Fruit fly (Drosophila melanogaster) whole organism, adult: ENCODE measurements around the gene CG14989.

Experiments used
- CG11617 ChIP-seq: fragments of 200-800 bp; sonication (Bioruptor generic); optimal IDR thresholded peaks from 2 replicates; lab custom pipeline; 2017; ENCODE audit warnings: mild to moderate bottlenecking, missing biosample characterization, missing genetic modification reagents, missing genetic modification characterization
- CG12768 ChIP-seq: fragments of 200-800 bp; sonication (Bioruptor generic); optimal IDR thresholded peaks from 2 replicates; lab custom pipeline; 2017; ENCODE audit warnings: missing biosample characterization, missing genetic modification characterization, mild to moderate bottlenecking, moderate library complexity, missing genetic modification reagents
- CG14711 ChIP-seq: fragments of 200-800 bp; sonication (Bioruptor generic); optimal IDR thresholded peaks from 2 replicates; lab custom pipeline; 2018; ENCODE audit warnings: missing biosample characterization, mild to moderate bottlenecking, missing genetic modification characterization, moderate library complexity
- CG1620 ChIP-seq: fragments of 200-800 bp; sonication (Bioruptor generic); optimal IDR thresholded peaks from 2 replicates; lab custom pipeline; 2016; ENCODE audit warnings: missing biosample characterization, missing genetic modification characterization
- CG33017 ChIP-seq: fragments of 200-800 bp; sonication (Bioruptor generic); optimal IDR thresholded peaks from 2 replicates; lab custom pipeline; 2018; ENCODE audit warnings: missing biosample characterization, mild to moderate bottlenecking, missing genetic modification characterization, moderate library complexity
- CG5204 ChIP-seq: fragments of 200-800 bp; sonication (Bioruptor generic); optimal IDR thresholded peaks from 2 replicates; lab custom pipeline; 2016; ENCODE audit warnings: missing biosample characterization, missing genetic modification characterization
- CG7045 ChIP-seq: fragments of 200-800 bp; sonication (Bioruptor generic); optimal IDR thresholded peaks from 2 replicates; lab custom pipeline; 2017; ENCODE audit warnings: missing biosample characterization, mild to moderate bottlenecking, missing genetic modification characterization
- CG7101 ChIP-seq: fragments of 200-800 bp; sonication (Bioruptor generic); optimal IDR thresholded peaks from 2 replicates; lab custom pipeline; 2018; ENCODE audit warnings: missing biosample characterization, mild to moderate bottlenecking, missing genetic modification characterization, moderate library complexity
- Clk ChIP-seq: fragments of 200-800 bp; sonication (Bioruptor generic); optimal IDR thresholded peaks from 2 replicates; lab custom pipeline; 2017; ENCODE audit warnings: missing biosample characterization, missing genetic modification characterization
- Crg-1 ChIP-seq: fragments of 200-800 bp; sonication (Bioruptor generic); optimal IDR thresholded peaks from 2 replicates; lab custom pipeline; 2016; ENCODE audit warnings: missing biosample characterization, missing genetic modification characterization
- Hr96 ChIP-seq: fragments of 200-800 bp; sonication (Bioruptor generic); optimal IDR thresholded peaks from 2 replicates; lab custom pipeline; 2016; ENCODE audit warnings: missing biosample characterization, missing genetic modification characterization
- Mnt ChIP-seq: fragments of 200-800 bp; sonication (Bioruptor generic); optimal IDR thresholded peaks from 2 replicates; lab custom pipeline; 2016; ENCODE audit warnings: missing biosample characterization, mild to moderate bottlenecking, missing genetic modification characterization
- bab1 ChIP-seq: fragments of 200-800 bp; sonication (Bioruptor generic); optimal IDR thresholded peaks from 3 replicates; lab custom pipeline; 2019; ENCODE audit warnings: missing biosample characterization, mild to moderate bottlenecking, missing genetic modification characterization, moderate library complexity
- cic ChIP-seq: fragments of 200-800 bp; sonication (Bioruptor generic); optimal IDR thresholded peaks from 2 replicates; lab custom pipeline; 2017; ENCODE audit warnings: missing biosample characterization, mild to moderate bottlenecking, missing genetic modification characterization, moderate library complexity
- cnc ChIP-seq, 2 experiments: fragments of >200 bp; optimal IDR thresholded peaks; 2 replicates each; lab custom pipeline; 2017
- kay ChIP-seq: fragments of 200-800 bp; sonication (Bioruptor generic); peaks from one replicate; lab custom pipeline; 2016; ENCODE audit warnings: missing biosample characterization, missing genetic modification characterization, borderline replicate concordance
- ovo ChIP-seq: fragments of 200-800 bp; sonication (Bioruptor generic); optimal IDR thresholded peaks from 2 replicates; lab custom pipeline; 2016; ENCODE audit warnings: missing biosample characterization, missing genetic modification characterization
- pad ChIP-seq: fragments of 200-800 bp; sonication (Bioruptor generic); optimal IDR thresholded peaks from 3 replicates; lab custom pipeline; 2017; ENCODE audit warnings: missing biosample characterization, missing genetic modification characterization, mild to moderate bottlenecking, moderate library complexity, missing genetic modification reagents
- tj ChIP-seq: fragments of 200-800 bp; sonication (Bioruptor generic); optimal IDR thresholded peaks from 3 replicates; lab custom pipeline; 2017; ENCODE audit warnings: missing biosample characterization, mild to moderate bottlenecking, missing genetic modification characterization, moderate library complexity
- toe ChIP-seq: fragments of 200-800 bp; sonication (Bioruptor generic); optimal IDR thresholded peaks from 2 replicates; lab custom pipeline; 2016; ENCODE audit warnings: missing biosample characterization, missing genetic modification characterization

The CG14989 gene

dm6 chr3L:4120358-4121349, 33.3 kb downstream of the CG14989 start:
- TF ChIP-seq tj (GFP tag; lab: Kevin White, UChicago) (peak; percentile 98), kay (GFP tag; lab: Kevin White, UChicago) (peak; percentile 88), CG12768 (peak; percentile 40), cnc (optimal IDR thresholded peaks at IDR 0.05; lab: Kevin White, UChicago) (no peak), pad (GFP tag; lab: Kevin White, UChicago) (no peak), bab1 (GFP tag; lab: Kevin White, UChicago) (peak; percentile 54), cic (GFP tag; lab: Kevin White, UChicago) (peak; percentile 22)

- TF ChIP-seq kay (GFP tag; lab: Kevin White, UChicago) (peak; percentile 65), CG14711 (tag; lab: Kevin White, UChicago) (no peak), Hr96 (GFP tag; lab: Kevin White, UChicago) (no peak)
Observed at dm6 chr3L:4121589-4121988, 34.2 kb downstream of the CG14989 start.

- TF ChIP-seq Clk (GFP tag; lab: Kevin White, UChicago): peak; percentile 1
- TF ChIP-seq CG33017 (tag; lab: Kevin White, UChicago): peak; percentile 78
- peak; percentile 96 for TF ChIP-seq kay (GFP tag; lab: Kevin White, UChicago)
- TF ChIP-seq pad (GFP tag; lab: Kevin White, UChicago): peak; percentile 59
- TF ChIP-seq cic (GFP tag; lab: Kevin White, UChicago): peak; percentile 90
- peak; percentile 83 for TF ChIP-seq CG7101 (tag; lab: Kevin White, UChicago)
- TF ChIP-seq CG7045 (GFP tag; lab: Kevin White, UChicago): peak; percentile 53
- peak; percentile 55 for TF ChIP-seq ovo
- peak; percentile 45 for TF ChIP-seq CG1620
- peak; percentile 80 for TF ChIP-seq bab1 (GFP tag; lab: Kevin White, UChicago)
- no peak for TF ChIP-seq toe
- peak; percentile 84 for TF ChIP-seq CG12768
- peak; percentile 55 for TF ChIP-seq CG14711 (tag; lab: Kevin White, UChicago)
- peak; percentile 25 for TF ChIP-seq CG11617 (GFP tag; lab: Kevin White, UChicago)
- peak; percentile 56 for TF ChIP-seq tj (GFP tag; lab: Kevin White, UChicago)
- peak; percentile 68 for TF ChIP-seq Mnt (GFP tag; lab: Kevin White, UChicago)
- peak; percentile 72 for TF ChIP-seq Hr96 (GFP tag; lab: Kevin White, UChicago)
- TF ChIP-seq Crg-1 (GFP tag; lab: Kevin White, UChicago): peak; percentile 75
- no peak for TF ChIP-seq cnc (optimal IDR thresholded peaks at IDR 0.05; lab: Kevin White, UChicago)
- TF ChIP-seq CG5204: no peak
Observed at dm6 chr3L:4122185-4122767, 34.9 kb downstream of the CG14989 start, which contains the start of gene Chd64. Gene Chd64 (minus strand): TSS chr3L:4122388.

dm6 chr3L:4125709-4126108, 38.3 kb downstream of the CG14989 start:
- TF ChIP-seq bab1 (GFP tag; lab: Kevin White, UChicago) (no peak), tj (GFP tag; lab: Kevin White, UChicago) (no peak), CG5204 (no peak), CG33017 (tag; lab: Kevin White, UChicago) (no peak), ovo (no peak), pad (GFP tag; lab: Kevin White, UChicago) (no peak), Crg-1 (GFP tag; lab: Kevin White, UChicago) (no peak), kay (GFP tag; lab: Kevin White, UChicago) (no peak), CG11617 (GFP tag; lab: Kevin White, UChicago) (no peak), CG14711 (tag; lab: Kevin White, UChicago) (no peak), Clk (GFP tag; lab: Kevin White, UChicago) (no peak), CG1620 (no peak), Hr96 (GFP tag; lab: Kevin White, UChicago) (no peak), cic (GFP tag; lab: Kevin White, UChicago) (no peak), Mnt (GFP tag; lab: Kevin White, UChicago) (no peak)

dm6 chr3L:4128579-4128978, 41.2 kb downstream of the CG14989 start:
- TF ChIP-seq Clk (GFP tag; lab: Kevin White, UChicago): no peak
- no peak for TF ChIP-seq bab1 (GFP tag; lab: Kevin White, UChicago)
- TF ChIP-seq tj (GFP tag; lab: Kevin White, UChicago): no peak
- no peak for TF ChIP-seq CG1620
- no peak for TF ChIP-seq toe
- TF ChIP-seq ovo: no peak
- no peak for TF ChIP-seq CG33017 (tag; lab: Kevin White, UChicago)
- TF ChIP-seq CG12768: no peak
- TF ChIP-seq cic (GFP tag; lab: Kevin White, UChicago): no peak
- TF ChIP-seq Crg-1 (GFP tag; lab: Kevin White, UChicago): no peak
- no peak for TF ChIP-seq CG11617 (GFP tag; lab: Kevin White, UChicago)
- no peak for TF ChIP-seq CG5204
- no peak for TF ChIP-seq pad (GFP tag; lab: Kevin White, UChicago)

dm6 chr3L:4130743-4131142, 43.4 kb downstream of the CG14989 start:
- TF ChIP-seq CG7101 (tag; lab: Kevin White, UChicago): no peak
- TF ChIP-seq cic (GFP tag; lab: Kevin White, UChicago): peak; percentile 88
- TF ChIP-seq Mnt (GFP tag; lab: Kevin White, UChicago): peak; percentile 54
